1 fruit fly cellular context compared by ENCODE assay signal in genomic region chr2L:8292159-8292887, dm6.
TF ChIP-seq lines count a peak whose summit lies in the region.

No protein-coding gene starts in this region.

TF ChIP-seq in whole organism, embryonic, 481 proteins besides CTCF, POLR2A, EP300 and RAD21 (continued from another document):
- peak; percentile 94 for TF ChIP-seq Aef1 (GFP tag; IDR thresholded peaks at IDR 0.05; lab: Robert Waterston, UW)
- TF ChIP-seq chn (GFP tag; optimal IDR thresholded peaks at IDR 0.05; lab: Kevin White, UChicago), result peak; percentile 90
- TF ChIP-seq CG7745 (tag; optimal IDR thresholded peaks at IDR 0.05; lab: Kevin White, UChicago), result peak; percentile 90
- peak; percentile 96 for TF ChIP-seq CG15601 (tag; optimal IDR thresholded peaks at IDR 0.05; lab: Kevin White, UChicago)
- TF ChIP-seq Dll (GFP tag; IDR thresholded peaks at IDR 0.05; lab: Robert Waterston, UW; ENCODE audit: partially characterized antibody), result 0 out of 4 replicates have a peak, but pooled peaks have one; percentile 20
- TF ChIP-seq her (GFP tag; optimal IDR thresholded peaks at IDR 0.05; lab: Kevin White, UChicago), result peak; percentile 87
- peak; percentile 97 for TF ChIP-seq CG13296 (GFP tag; optimal IDR thresholded peaks at IDR 0.05; lab: Kevin White, UChicago)
- peak in 1 of 3 experiments; percentile 92 for TF ChIP-seq lola (GFP tag; optimal IDR thresholded peaks at IDR 0.05; lab: Kevin White, UChicago)
- peak; percentile 100 for TF ChIP-seq CG11695 (GFP tag; IDR thresholded peaks at IDR 0.05; lab: Robert Waterston, UW)
- TF ChIP-seq Stat92E (GFP tag; optimal IDR thresholded peaks at IDR 0.05; lab: Kevin White, UChicago), result peak in 1 of 3 experiments; percentile 94
- peak; percentile 94 for TF ChIP-seq BtbVII (GFP tag; optimal IDR thresholded peaks at IDR 0.05; lab: Kevin White, UChicago)
- TF ChIP-seq HmgZ (tag; optimal IDR thresholded peaks at IDR 0.05; lab: Kevin White, UChicago), result peak; percentile 97
- peak; percentile 96 for TF ChIP-seq Blimp-1 (GFP tag; optimal IDR thresholded peaks at IDR 0.05; lab: Kevin White, UChicago)
- TF ChIP-seq Hsf (GFP tag; optimal IDR thresholded peaks at IDR 0.05; lab: Kevin White, UChicago), result peak; percentile 96
- TF ChIP-seq toy (GFP tag; IDR thresholded peaks at IDR 0.05; lab: Robert Waterston, UW), result peak; percentile 91
- peak; percentile 94 for TF ChIP-seq jigr1 (GFP tag; IDR thresholded peaks at IDR 0.05; lab: Robert Waterston, UW)
- peak; percentile 96 for TF ChIP-seq CG12299 (tag; optimal IDR thresholded peaks at IDR 0.05; lab: Kevin White, UChicago)
- TF ChIP-seq CG34376 (GFP tag; optimal IDR thresholded peaks at IDR 0.05; lab: Kevin White, UChicago), result peak; percentile 96
- TF ChIP-seq CG10321 (GFP tag; IDR thresholded peaks at IDR 0.05; lab: Robert Waterston, UW), result peak; percentile 73; the same call in 1 of the 2 replicates
- peak; percentile 94 for TF ChIP-seq Taf1 (GFP tag; IDR thresholded peaks at IDR 0.05; lab: Robert Waterston, UW)
- peak; percentile 48 for TF ChIP-seq Sry-δ (GFP tag; optimal IDR thresholded peaks at IDR 0.05; lab: Kevin White, UChicago)
- TF ChIP-seq exex (tag; optimal IDR thresholded peaks at IDR 0.05; lab: Kevin White, UChicago), result peak; percentile 86
- TF ChIP-seq rib (GFP tag; IDR thresholded peaks at IDR 0.05; lab: Robert Waterston, UW), result peak; percentile 97
- TF ChIP-seq Side (GFP tag; optimal IDR thresholded peaks at IDR 0.05; lab: Kevin White, UChicago), result peak; percentile 95
- peak; percentile 96 for TF ChIP-seq Bteb2 (GFP tag; optimal IDR thresholded peaks at IDR 0.05; lab: Kevin White, UChicago)
- peak; percentile 94 for TF ChIP-seq Spps (tag; optimal IDR thresholded peaks at IDR 0.05; lab: Kevin White, UChicago)
- TF ChIP-seq aop (GFP tag; IDR thresholded peaks at IDR 0.05; lab: Robert Waterston, UW), result peak; percentile 83; the same call in 1 of the 2 replicates
- peak; percentile 83 for TF ChIP-seq Deaf1 (tag; optimal IDR thresholded peaks at IDR 0.05; lab: Kevin White, UChicago)
- TF ChIP-seq gcm2 (GFP tag; optimal IDR thresholded peaks at IDR 0.05; lab: Kevin White, UChicago), result peak; percentile 89
- TF ChIP-seq onecut (GFP tag; IDR thresholded peaks at IDR 0.05; lab: Robert Waterston, UW), result peak; percentile 95
TF ChIP-seq in whole organism, embryonic: peak in this region for 432.
